Worm (Caenorhabditis elegans): ENCODE results near the gene srz-63.

DNA sequence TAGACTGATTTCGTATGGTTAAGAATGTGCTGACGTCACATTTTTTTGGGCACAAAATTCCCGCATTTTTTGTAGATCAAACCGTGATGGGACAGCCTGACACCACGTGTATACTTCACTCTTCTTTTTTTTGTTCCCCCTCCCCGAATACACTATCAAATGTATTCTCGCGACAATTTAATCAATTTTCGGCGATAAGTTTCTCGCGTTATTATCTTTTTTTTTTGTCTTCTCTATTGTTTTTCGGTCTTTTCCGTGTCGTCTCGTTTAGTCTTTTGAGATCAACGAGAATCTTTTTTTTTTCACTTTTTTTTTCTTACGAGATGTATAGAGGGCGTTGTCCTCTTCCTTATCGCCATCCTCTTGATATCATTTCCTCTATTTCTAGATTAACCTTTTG lies 36.8 kb downstream of the srz-63 start:
- no peak for TF ChIP-seq cnd-1 (tag; optimal IDR thresholded peaks at IDR 0.05)
- TF ChIP-seq unc-62 (GFP tag; optimal IDR thresholded peaks at IDR 0.05) = no peak
- no peak for TF ChIP-seq zip-8 (tag; optimal IDR thresholded peaks at IDR 0.05)
- TF ChIP-seq pha-4 (tag; optimal IDR thresholded peaks at IDR 0.05) = no peak
- no peak for TF ChIP-seq elt-3 (tag; optimal IDR thresholded peaks at IDR 0.05)
- TF ChIP-seq lsy-2 (tag; optimal IDR thresholded peaks at IDR 0.05) = no peak
- no peak for TF ChIP-seq nhr-12 (tag; optimal IDR thresholded peaks at IDR 0.05)
- no peak for TF ChIP-seq nhr-28 (tag; optimal IDR thresholded peaks at IDR 0.05)
- no peak for TF ChIP-seq blmp-1 (tag; optimal IDR thresholded peaks at IDR 0.05)
- TF ChIP-seq unc-39 (tag; optimal IDR thresholded peaks at IDR 0.05) = no peak

All from whole organism, mixed stage, embryonic.